Worm (Caenorhabditis elegans): ENCODE data around the gene aly-2.
A peak's percentile ranks its signal among the peaks of the same experiment; 100 is the strongest.

- TF ChIP-seq ceh-43 (GFP tag; optimal IDR thresholded peaks at IDR 0.05), result no peak
- peak; percentile 42 for TF ChIP-seq sptf-1 (tag; optimal IDR thresholded peaks at IDR 0.05)
- no peak for TF ChIP-seq blmp-1 (tag; optimal IDR thresholded peaks at IDR 0.05)
- no peak for TF ChIP-seq ztf-11 (tag; optimal IDR thresholded peaks at IDR 0.05)
- TF ChIP-seq snpc-4 (tag; optimal IDR thresholded peaks at IDR 0.05), result no peak
- no peak for TF ChIP-seq nhr-76 (tag; optimal IDR thresholded peaks at IDR 0.05)
- no peak for TF ChIP-seq nhr-28 (tag; optimal IDR thresholded peaks at IDR 0.05)
- TF ChIP-seq unc-39 (tag; optimal IDR thresholded peaks at IDR 0.05), result no peak
- peak; percentile 23 for TF ChIP-seq unc-62 (GFP tag; optimal IDR thresholded peaks at IDR 0.05)
- TF ChIP-seq ceh-39 (tag; optimal IDR thresholded peaks at IDR 0.05), result no peak
- TF ChIP-seq ces-1 (GFP tag; optimal IDR thresholded peaks at IDR 0.05), result peak; percentile 79
- no peak for TF ChIP-seq lin-13 (tag; optimal IDR thresholded peaks at IDR 0.05)
- TF ChIP-seq elt-3 (tag; optimal IDR thresholded peaks at IDR 0.05), result no peak
Observed at ce11 chrIV:9196755-9197154, 49.5 kb downstream of the aly-2 start.
